Worm (Caenorhabditis elegans): ENCODE results near the gene mpst-7.

- no peak for TF ChIP-seq fkh-10 (GFP tag; optimal IDR thresholded peaks at IDR 0.05)
- no peak for TF ChIP-seq lin-13 (GFP tag; optimal IDR thresholded peaks at IDR 0.05)
- TF ChIP-seq ztf-11 (tag; optimal IDR thresholded peaks at IDR 0.05) = no peak
- no peak for TF ChIP-seq mdl-1 (tag; optimal IDR thresholded peaks at IDR 0.05)
- no peak for TF ChIP-seq hmg-1.1 (GFP tag; IDR thresholded peaks at IDR 0.05)
- TF ChIP-seq zag-1 (tag; optimal IDR thresholded peaks at IDR 0.05) = no peak
- TF ChIP-seq mep-1 (tag; optimal IDR thresholded peaks at IDR 0.05) = no peak
- TF ChIP-seq tra-1 (GFP tag; IDR thresholded peaks at IDR 0.05) = no peak
- no peak for TF ChIP-seq pqm-1 (tag; optimal IDR thresholded peaks at IDR 0.05)
- TF ChIP-seq dmd-8 (GFP tag; IDR thresholded peaks at IDR 0.05) = no peak
Measured at ce11 chrV:12999559-12999958, 38.6 kb upstream of the mpst-7 start, which contains the start of gene far-4.

Measured in whole organism, L4 larva.